Fruit fly (Drosophila melanogaster) whole organism, embryonic: Measurements from ENCODE around the gene gish.

Experiments used
- Asciz ChIP-seq: fragments of 200-800 bp; sonication (Bioruptor generic); optimal IDR thresholded peaks from 2 replicates; lab custom pipeline; 2017; ENCODE audit warnings: missing biosample characterization, mild to moderate bottlenecking, missing genetic modification characterization, missing genetic modification reagents
- BEAF-32 ChIP-seq: fragments of 200-800 bp; sonication (Bioruptor generic); optimal IDR thresholded peaks from 3 replicates; lab custom pipeline; 2017; ENCODE audit warnings: missing biosample characterization, missing genetic modification characterization, mild to moderate bottlenecking, moderate library complexity, missing genetic modification reagents
- BtbVII ChIP-seq: fragments of 200-800 bp; sonication (Bioruptor generic); optimal IDR thresholded peaks from 3 replicates; lab custom pipeline; 2017; ENCODE audit warnings: missing biosample characterization, mild to moderate bottlenecking, missing genetic modification characterization
- CG10209 ChIP-seq: fragments of 200-800 bp; sonication (Bioruptor generic); optimal IDR thresholded peaks from 3 replicates; lab custom pipeline; 2017; ENCODE audit warnings: missing biosample characterization, mild to moderate bottlenecking, missing genetic modification characterization, missing genetic modification reagents
- CG10267 ChIP-seq: fragments of 200-800 bp; sonication (Bioruptor generic); optimal IDR thresholded peaks from 2 replicates; lab custom pipeline; 2018; ENCODE audit warnings: missing biosample characterization, mild to moderate bottlenecking, missing genetic modification characterization, moderate library complexity
- CG10431 ChIP-seq: fragments of 200-800 bp; sonication (Bioruptor generic); optimal IDR thresholded peaks from 3 replicates; lab custom pipeline; 2018; ENCODE audit warnings: missing biosample characterization, mild to moderate bottlenecking, missing genetic modification characterization
- CG11456 ChIP-seq: fragments of 200-800 bp; sonication (Bioruptor generic); IDR thresholded peaks from 3 replicates; pipeline ENCODE4 v1.3.6; 2022; ENCODE audit warnings: missing biosample characterization, missing genetic modification characterization
- CG11723 ChIP-seq: fragments of 200-800 bp; sonication (Bioruptor generic); optimal IDR thresholded peaks from 2 replicates; lab custom pipeline; 2017; ENCODE audit warnings: missing biosample characterization, mild to moderate bottlenecking, missing genetic modification characterization
- CG12155 ChIP-seq: fragments of 200-800 bp; sonication (Bioruptor generic); optimal IDR thresholded peaks from 3 replicates; lab custom pipeline; 2016; ENCODE audit warnings: missing biosample characterization, missing genetic modification characterization
- CG14014 ChIP-seq: fragments of 200-800 bp; sonication (Bioruptor generic); IDR thresholded peaks from 2 replicates; pipeline ENCODE4 v1.3.6; 2022; ENCODE audit warnings: missing biosample characterization, missing genetic modification characterization
- CG15601 ChIP-seq: fragments of 200-800 bp; sonication (Bioruptor generic); optimal IDR thresholded peaks from 3 replicates; lab custom pipeline; 2019; ENCODE audit warnings: missing biosample characterization, mild to moderate bottlenecking, missing genetic modification characterization, moderate library complexity
- CG1647 ChIP-seq: fragments of 200-800 bp; sonication (Bioruptor generic); optimal IDR thresholded peaks from 3 replicates; lab custom pipeline; 2016; ENCODE audit warnings: missing biosample characterization, missing genetic modification characterization
- CG17829 ChIP-seq: fragments of 200-800 bp; optimal IDR thresholded peaks from 2 replicates; lab custom pipeline; 2019; ENCODE audit warnings: missing biosample characterization, mild to moderate bottlenecking, missing genetic modification characterization, moderate library complexity
- CG2712 ChIP-seq: fragments of 200-800 bp; optimal IDR thresholded peaks from 3 replicates; lab custom pipeline; 2019; ENCODE audit warnings: missing biosample characterization, mild to moderate bottlenecking, missing genetic modification characterization, moderate library complexity
- CG3995 ChIP-seq: fragments of 200-800 bp; sonication (Bioruptor generic); optimal IDR thresholded peaks from 3 replicates; lab custom pipeline; 2016; ENCODE audit warnings: missing biosample characterization, missing genetic modification characterization
- CG6813 ChIP-seq: fragments of 200-800 bp; sonication (Bioruptor generic); optimal IDR thresholded peaks from 2 replicates; lab custom pipeline; 2017; ENCODE audit warnings: missing biosample characterization, missing genetic modification characterization, mild to moderate bottlenecking, moderate library complexity, missing genetic modification reagents
- CG8290 ChIP-seq, 3 experiments: fragments of 200-800 bp; sonication (Bioruptor generic); optimal IDR thresholded peaks; 2 replicates each; lab custom pipeline; 2016 to 2019; ENCODE audit warnings: missing biosample characterization in 3 of 3, missing genetic modification characterization in 3 of 3, mild to moderate bottlenecking in 2 of 3, moderate library complexity in 1 of 3
- CG9437 ChIP-seq: fragments of 200-800 bp; sonication (Bioruptor generic); optimal IDR thresholded peaks from 2 replicates; lab custom pipeline; 2018; ENCODE audit warnings: missing biosample characterization, mild to moderate bottlenecking, missing genetic modification characterization
- CG9797 ChIP-seq: fragments of 200-800 bp; sonication (Bioruptor generic); optimal IDR thresholded peaks from 3 replicates; lab custom pipeline; 2018; ENCODE audit warnings: missing biosample characterization, mild to moderate bottlenecking, missing genetic modification characterization
- CTCF ChIP-seq: fragments of 200-800 bp; sonication (Bioruptor generic); optimal IDR thresholded peaks from 2 replicates; lab custom pipeline; 2017; ENCODE audit warnings: missing biosample characterization, mild to moderate bottlenecking, missing genetic modification characterization, moderate library complexity
- Ets65A ChIP-seq: fragments of 200-800 bp; sonication (Bioruptor generic); peaks from one replicate; lab custom pipeline; 2016; ENCODE audit warnings: missing biosample characterization, missing genetic modification characterization
- Fer1 ChIP-seq: fragments of 200-800 bp; sonication (Bioruptor generic); optimal IDR thresholded peaks from 2 replicates; lab custom pipeline; 2017; ENCODE audit warnings: missing biosample characterization, mild to moderate bottlenecking, missing genetic modification characterization
- Hr3 ChIP-seq: fragments of 200-800 bp; sonication (Bioruptor generic); optimal IDR thresholded peaks from 3 replicates; lab custom pipeline; 2016; ENCODE audit warnings: missing biosample characterization, missing genetic modification characterization
- Mad ChIP-seq: fragments of 200-800 bp; sonication (Bioruptor generic); optimal IDR thresholded peaks from 2 replicates; lab custom pipeline; 2016; ENCODE audit warnings: missing biosample characterization, missing genetic modification characterization
- Oaz ChIP-seq: fragments of 200-800 bp; sonication (Bioruptor generic); IDR thresholded peaks from 2 replicates; pipeline ENCODE4 v1.3.6; 2022; ENCODE audit warnings: missing biosample characterization, missing genetic modification characterization
- Six4 ChIP-seq: fragments of 200-800 bp; sonication (Bioruptor generic); optimal IDR thresholded peaks from 2 replicates; lab custom pipeline; 2016; ENCODE audit warnings: missing biosample characterization, missing genetic modification characterization
- Sry-δ ChIP-seq: fragments of 200-800 bp; sonication (Bioruptor generic); optimal IDR thresholded peaks from 2 replicates; lab custom pipeline; 2016; ENCODE audit warnings: missing biosample characterization, missing genetic modification characterization
- YL-1 ChIP-seq: fragments of 200-800 bp; sonication (Bioruptor generic); optimal IDR thresholded peaks from 3 replicates; lab custom pipeline; 2017; ENCODE audit warnings: missing biosample characterization, mild to moderate bottlenecking, missing genetic modification characterization
- bab2 ChIP-seq: fragments of 200-800 bp; sonication (Bioruptor generic); optimal IDR thresholded peaks from 2 replicates; lab custom pipeline; 2016; ENCODE audit warnings: missing biosample characterization, missing genetic modification characterization
- bbx ChIP-seq: fragments of 200-800 bp; sonication (Bioruptor generic); IDR thresholded peaks from 2 replicates; pipeline ENCODE4 v1.3.6; 2022; ENCODE audit warnings: missing biosample characterization, missing genetic modification characterization; ENCODE audit not compliant: partially characterized antibody
- dm ChIP-seq: fragments of 200-800 bp; sonication (Bioruptor generic); optimal IDR thresholded peaks from 3 replicates; lab custom pipeline; 2016; ENCODE audit warnings: missing biosample characterization, missing genetic modification characterization
- dmrt11E ChIP-seq: fragments of 200-800 bp; sonication (Bioruptor generic); optimal IDR thresholded peaks from 3 replicates; lab custom pipeline; 2018; ENCODE audit warnings: missing biosample characterization, mild to moderate bottlenecking, missing genetic modification characterization, moderate library complexity
- eve ChIP-seq, 2 experiments: fragments of >200 bp; optimal IDR thresholded peaks; 2 replicates each; lab custom pipeline; 2017; ENCODE audit warnings: missing biosample characterization in 2 of 2, missing genetic modification characterization in 2 of 2
- ewg ChIP-seq: fragments of 200-800 bp; sonication (Bioruptor generic); optimal IDR thresholded peaks from 3 replicates; lab custom pipeline; 2017; ENCODE audit warnings: mild to moderate bottlenecking, missing biosample characterization, missing genetic modification reagents, missing genetic modification characterization
- gro ChIP-seq: fragments of 200-800 bp; sonication (Bioruptor generic); optimal IDR thresholded peaks from 2 replicates; lab custom pipeline; 2016; ENCODE audit warnings: missing biosample characterization, missing genetic modification characterization
- h ChIP-seq: fragments of >200 bp; optimal IDR thresholded peaks from 2 replicates; lab custom pipeline; 2017
- insv ChIP-seq, 2 experiments: fragments of 200-800 bp; sonication (Bioruptor generic); optimal IDR thresholded peaks; 3 replicates each; lab custom pipeline; 2016 to 2018; ENCODE audit warnings: missing biosample characterization in 2 of 2, missing genetic modification characterization in 2 of 2
- nerfin-1 ChIP-seq: fragments of 200-800 bp; sonication (Bioruptor generic); optimal IDR thresholded peaks from 3 replicates; lab custom pipeline; 2019; ENCODE audit warnings: missing biosample characterization, mild to moderate bottlenecking, missing genetic modification characterization, moderate library complexity
- pan ChIP-seq, 4 experiments: fragments of >200 bp in 3 of 4; fragments of 200-800 bp in 1 of 4; sonication (Bioruptor generic) in 1 of 4; optimal IDR thresholded peaks in 3 of 4; IDR thresholded peaks in 1 of 4; 2 replicates each; pipeline versions ENCODE4 v1.3.6 to Lab custom; 2017 to 2022; ENCODE audit warnings: missing biosample characterization in 2 of 4, missing genetic modification characterization in 2 of 4, mixed read lengths in 1 of 4
- sc ChIP-seq, 3 experiments: fragments of >200 bp in 2 of 3; fragments of 200-800 bp in 1 of 3; sonication (Bioruptor generic) in 1 of 3; optimal IDR thresholded peaks; 2 replicates in 2 of 3; 3 replicates in 1 of 3; lab custom pipeline; 2017; ENCODE audit warnings: mild to moderate bottlenecking in 1 of 3, missing biosample characterization in 1 of 3, missing genetic modification characterization in 1 of 3, missing genetic modification reagents in 1 of 3
- sima ChIP-seq: fragments of 200-800 bp; sonication (Bioruptor generic); optimal IDR thresholded peaks from 2 replicates; lab custom pipeline; 2016; ENCODE audit warnings: missing biosample characterization, missing genetic modification characterization
- slbo ChIP-seq: fragments of 200-800 bp; sonication (Bioruptor generic); IDR thresholded peaks from 2 replicates; pipeline ENCODE4 v1.3.6; 2022; ENCODE audit warnings: missing biosample characterization, missing genetic modification characterization
- tll ChIP-seq, 2 experiments: fragments of 200-800 bp in 1 of 2; fragments of >200 bp in 1 of 2; sonication (Bioruptor generic) in 1 of 2; optimal IDR thresholded peaks; 2 replicates each; lab custom pipeline; 2017 to 2019; ENCODE audit warnings: missing biosample characterization in 2 of 2, missing genetic modification characterization in 2 of 2, mild to moderate bottlenecking in 1 of 2, moderate library complexity in 1 of 2
- vvl ChIP-seq: fragments of 200-800 bp; sonication (Bioruptor generic); IDR thresholded peaks from 2 replicates; pipeline ENCODE4 v1.3.6; 2022; ENCODE audit warnings: missing biosample characterization, missing genetic modification characterization

gish gene

dm6 chr3R:16349111-16349655, 76.9 kb downstream of the gish start, which contains the start of the genes CG14879 and Manf (continued):
- no peak for TF ChIP-seq CG3995 (GFP tag; lab: Kevin White, UChicago)
- no peak for TF ChIP-seq Ets65A (GFP tag; lab: Kevin White, UChicago)
- no peak for TF ChIP-seq ewg (GFP tag; lab: Kevin White, UChicago)
- peak in 1 of 2 experiments; percentile 87 for TF ChIP-seq insv (GFP tag; optimal IDR thresholded peaks at IDR 0.05; lab: Kevin White, UChicago)
- peak; percentile 58; the same call in 1 of the 2 replicates for TF ChIP-seq bbx (GFP tag; lab: Robert Waterston, UW)
- TF ChIP-seq sima (GFP tag; lab: Kevin White, UChicago) = no peak
- TF ChIP-seq BEAF-32 (GFP tag; lab: Kevin White, UChicago) = peak; percentile 62
- TF ChIP-seq slbo (GFP tag; lab: Robert Waterston, UW) = no peak
- TF ChIP-seq nerfin-1 (tag; lab: Kevin White, UChicago) = peak; percentile 72
- TF ChIP-seq CG1647 (GFP tag; lab: Kevin White, UChicago) = no peak
- peak; percentile 38 for TF ChIP-seq CTCF
- TF ChIP-seq Asciz = no peak
- TF ChIP-seq BtbVII (GFP tag; lab: Kevin White, UChicago) = no peak
- TF ChIP-seq Sry-δ (GFP tag; lab: Kevin White, UChicago) = peak; percentile 89
- no peak for TF ChIP-seq CG10431 (GFP tag; lab: Kevin White, UChicago)
- TF ChIP-seq YL-1 (GFP tag; lab: Kevin White, UChicago) = peak; percentile 72
- TF ChIP-seq CG14014 (GFP tag; lab: Robert Waterston, UW) = no peak; the same call in 1 of the 2 replicates
- no peak for TF ChIP-seq sc (optimal IDR thresholded peaks at IDR 0.05; lab: Kevin White, UChicago)
- no peak for TF ChIP-seq sc (GFP tag; optimal IDR thresholded peaks at IDR 0.05; lab: Kevin White, UChicago)
- peak; percentile 11 for TF ChIP-seq Fer1 (GFP tag; lab: Kevin White, UChicago)
- TF ChIP-seq h (lab: Kevin White, UChicago) = no peak
- no peak for TF ChIP-seq eve (GFP tag; optimal IDR thresholded peaks at IDR 0.05; lab: Kevin White, UChicago)
- no peak for TF ChIP-seq CG8290 (GFP tag; optimal IDR thresholded peaks at IDR 0.05; lab: Kevin White, UChicago)
- peak in 1 of 2 experiments; percentile 56 for TF ChIP-seq CG8290 (tag; optimal IDR thresholded peaks at IDR 0.05; lab: Kevin White, UChicago)
- TF ChIP-seq CG12155 (GFP tag; lab: Kevin White, UChicago) = no peak
- no peak for TF ChIP-seq bab2 (GFP tag; lab: Kevin White, UChicago)
- no peak for TF ChIP-seq CG6813 (GFP tag; lab: Kevin White, UChicago)
- TF ChIP-seq CG9797 = peak; percentile 90
- no peak for TF ChIP-seq Oaz
- TF ChIP-seq CG10209 = no peak
- TF ChIP-seq CG11456 (GFP tag; lab: Robert Waterston, UW) = no peak
- TF ChIP-seq CG17829 (tag; lab: Kevin White, UChicago) = peak; percentile 30
- TF ChIP-seq tll (GFP tag; optimal IDR thresholded peaks at IDR 0.05; lab: Kevin White, UChicago) = no peak
- TF ChIP-seq Six4 (GFP tag; lab: Kevin White, UChicago) = no peak
- TF ChIP-seq CG10267 (tag; lab: Kevin White, UChicago) = peak; percentile 38
- no peak for TF ChIP-seq Mad
- no peak for TF ChIP-seq CG11723 (GFP tag; lab: Kevin White, UChicago)
- no peak for TF ChIP-seq Hr3 (GFP tag; lab: Kevin White, UChicago)
- peak; percentile 27 for TF ChIP-seq CG2712 (tag; lab: Kevin White, UChicago)
- no peak for TF ChIP-seq CG15601
- no peak for TF ChIP-seq dmrt11E (tag; lab: Kevin White, UChicago)
- peak; percentile 6 for TF ChIP-seq CG9437 (GFP tag; lab: Kevin White, UChicago)
- TF ChIP-seq vvl = peak; percentile 43; the same call in 1 of the 2 replicates
- TF ChIP-seq pan (optimal IDR thresholded peaks at IDR 0.05; lab: Kevin White, UChicago) = no peak
- TF ChIP-seq pan (GFP tag; optimal IDR thresholded peaks at IDR 0.05 in 1 of 2, IDR thresholded peaks at IDR 0.05 in 1 of 2) = peak in 1 of 2 experiments; percentile 27
- peak; percentile 35 for TF ChIP-seq dm
- TF ChIP-seq gro (GFP tag; lab: Kevin White, UChicago) = no peak
